Worm (Caenorhabditis elegans): Measurements from ENCODE around the gene ccep-97.

ce11 chrV:4850446-4850845 is 32.0 kb upstream of the ccep-97 start:
- TF ChIP-seq aly-1 (tag; optimal IDR thresholded peaks at IDR 0.05) (no peak), F13C5.2 (tag; optimal IDR thresholded peaks at IDR 0.05) (no peak)
